Worm (Caenorhabditis elegans) whole organism, L1 larva: ENCODE measurements around the gene C53A5.2.

ENCODE experiments used
- C04F5.9 ChIP-seq: sonication (generic microtip); optimal IDR thresholded peaks from 2 replicates; lab custom pipeline; 2016; ENCODE audit warnings: missing genetic modification characterization, missing compliant biosample characterization
- Y116A8C.19 ChIP-seq: sonication (generic microtip); optimal IDR thresholded peaks from 2 replicates; lab custom pipeline; 2016; ENCODE audit warnings: missing compliant biosample characterization, missing genetic modification characterization, borderline replicate concordance
- ama-1 ChIP-seq: fragments of 150-350 bp; optimal IDR thresholded peaks from 2 replicates; lab custom pipeline; 2014
- blmp-1 ChIP-seq: fragments of 150-350 bp; optimal IDR thresholded peaks from 2 replicates; lab custom pipeline; 2014; ENCODE audit warnings: missing biosample characterization, missing genetic modification characterization
- ceh-8 ChIP-seq: fragments of 200-800 bp; sonication (Bioruptor generic); optimal IDR thresholded peaks from 2 replicates; lab custom pipeline; 2018; ENCODE audit warnings: mild to moderate bottlenecking, missing genetic modification characterization, moderate library complexity, missing compliant biosample characterization
- ces-1 ChIP-seq: fragments of 150-350 bp; optimal IDR thresholded peaks from 2 replicates; lab custom pipeline; 2014; ENCODE audit warnings: missing biosample characterization, missing genetic modification reagents, missing genetic modification characterization
- efl-1 ChIP-seq, 4 experiments: fragments of 150-350 bp; optimal IDR thresholded peaks in 3 of 4; peaks in 1 of 4; 1 replicate in 1 of 4; 2 replicates in 3 of 4; lab custom pipeline; 2014; ENCODE audit warnings: missing biosample characterization in 2 of 4, missing genetic modification characterization in 2 of 4, missing genetic modification reagents in 2 of 4
- efl-3 ChIP-seq: fragments of 200-800 bp; sonication (Bioruptor generic); optimal IDR thresholded peaks from 2 replicates; lab custom pipeline; 2018; ENCODE audit warnings: mild to moderate bottlenecking, missing genetic modification characterization, missing compliant biosample characterization
- fkh-10 ChIP-seq: sonication (generic microtip); optimal IDR thresholded peaks from 2 replicates; lab custom pipeline; 2017; ENCODE audit warnings: missing biosample characterization, missing genetic modification reagents, missing genetic modification characterization
- fkh-8 ChIP-seq: sonication (generic microtip); optimal IDR thresholded peaks from 2 replicates; lab custom pipeline; 2016; ENCODE audit warnings: mild to moderate bottlenecking, missing genetic modification characterization, missing compliant biosample characterization
- fos-1 ChIP-seq: fragments of 150-350 bp; optimal IDR thresholded peaks from 2 replicates; lab custom pipeline; 2014; ENCODE audit warnings: missing biosample characterization, missing genetic modification characterization
- hlh-17 ChIP-seq: fragments of 200-800 bp; sonication (Bioruptor generic); optimal IDR thresholded peaks from 2 replicates; lab custom pipeline; 2018; ENCODE audit warnings: missing genetic modification characterization, mild to moderate bottlenecking, missing compliant biosample characterization, moderate library complexity, borderline replicate concordance
- lin-13 ChIP-seq: fragments of 150-350 bp; optimal IDR thresholded peaks from 2 replicates; lab custom pipeline; 2014; ENCODE audit warnings: missing biosample characterization, missing genetic modification reagents, missing genetic modification characterization
- lin-14 ChIP-seq: fragments of 200-800 bp; sonication (Bioruptor generic); optimal IDR thresholded peaks from 2 replicates; lab custom pipeline; 2018; ENCODE audit warnings: mild to moderate bottlenecking, missing genetic modification characterization, moderate library complexity, missing compliant biosample characterization
- lin-35 ChIP-seq, 2 experiments: fragments of 150-350 bp; optimal IDR thresholded peaks; 2 replicates each; lab custom pipeline; 2014; ENCODE audit warnings: missing biosample characterization in 2 of 2, missing genetic modification characterization in 2 of 2, missing genetic modification reagents in 2 of 2
- lsy-2 ChIP-seq, 2 experiments: fragments of 150-350 bp; optimal IDR thresholded peaks; 2 replicates each; lab custom pipeline; 2014; ENCODE audit warnings: missing biosample characterization in 2 of 2, missing genetic modification characterization in 2 of 2
- mef-2 ChIP-seq: fragments of 150-350 bp; optimal IDR thresholded peaks from 2 replicates; lab custom pipeline; 2014; ENCODE audit warnings: missing biosample characterization, missing genetic modification characterization
- mep-1 ChIP-seq: fragments of 150-350 bp; optimal IDR thresholded peaks from 2 replicates; lab custom pipeline; 2014; ENCODE audit warnings: missing biosample characterization, missing genetic modification characterization
- nhr-11 ChIP-seq: fragments of 150-350 bp; optimal IDR thresholded peaks from 2 replicates; lab custom pipeline; 2014; ENCODE audit warnings: missing biosample characterization, missing genetic modification characterization
- nhr-19 ChIP-seq: fragments of 200-800 bp; sonication (Bioruptor generic); conservative IDR thresholded peaks from 2 replicates; pipeline ENCODE4 v1.3.6; 2022; ENCODE audit warnings: missing genetic modification characterization, missing compliant biosample characterization
- nhr-237 ChIP-seq: fragments of 150-350 bp; optimal IDR thresholded peaks from 2 replicates; lab custom pipeline; 2014; ENCODE audit warnings: missing biosample characterization, missing genetic modification characterization
- nhr-28 ChIP-seq: fragments of 150-350 bp; optimal IDR thresholded peaks from 2 replicates; lab custom pipeline; 2014; ENCODE audit warnings: missing biosample characterization, missing genetic modification characterization
- nhr-47 ChIP-seq: sonication (generic microtip); optimal IDR thresholded peaks from 2 replicates; lab custom pipeline; 2016; ENCODE audit warnings: mild to moderate bottlenecking, missing genetic modification characterization, moderate library complexity, missing compliant biosample characterization
- nhr-71 ChIP-seq: sonication (generic microtip); optimal IDR thresholded peaks from 2 replicates; lab custom pipeline; 2016; ENCODE audit warnings: mild to moderate bottlenecking, missing genetic modification characterization, moderate library complexity, missing compliant biosample characterization
- nhr-77 ChIP-seq: fragments of 150-350 bp; optimal IDR thresholded peaks from 2 replicates; lab custom pipeline; 2014; ENCODE audit warnings: missing biosample characterization, missing genetic modification characterization
- nhr-84 ChIP-seq: sonication (generic microtip); optimal IDR thresholded peaks from 2 replicates; lab custom pipeline; 2017; ENCODE audit warnings: missing biosample characterization, missing genetic modification characterization
- nhr-85 ChIP-seq: sonication (generic microtip); peaks from one replicate; lab custom pipeline; 2016; ENCODE audit warnings: missing genetic modification characterization, inconsistent platforms, missing compliant biosample characterization
- rnt-1 ChIP-seq: sonication (generic microtip); optimal IDR thresholded peaks from 2 replicates; lab custom pipeline; 2016; ENCODE audit warnings: mild to moderate bottlenecking, missing genetic modification characterization, moderate library complexity, missing compliant biosample characterization
- skn-1 ChIP-seq: fragments of 150-350 bp; optimal IDR thresholded peaks from 2 replicates; lab custom pipeline; 2014; ENCODE audit warnings: missing biosample characterization, missing genetic modification characterization
- snpc-4 ChIP-seq: fragments of 150-350 bp; optimal IDR thresholded peaks from 2 replicates; lab custom pipeline; 2014; ENCODE audit warnings: missing biosample characterization, missing genetic modification characterization
- unc-86 ChIP-seq: sonication (generic microtip); optimal IDR thresholded peaks from 2 replicates; lab custom pipeline; 2016; ENCODE audit warnings: missing genetic modification characterization, missing compliant biosample characterization
- unc-98 ChIP-seq: fragments of 200-800 bp; sonication (Bioruptor generic); IDR thresholded peaks from 2 replicates; pipeline ENCODE4 v1.3.6; 2022; ENCODE audit warnings: missing genetic modification characterization, missing compliant biosample characterization
- vab-15 ChIP-seq: sonication (generic microtip); optimal IDR thresholded peaks from 2 replicates; lab custom pipeline; 2017; ENCODE audit warnings: missing genotype, mild to moderate bottlenecking, missing genetic modification characterization, missing compliant biosample characterization
- xbp-1 ChIP-seq: sonication (generic microtip); optimal IDR thresholded peaks from 2 replicates; lab custom pipeline; 2016; ENCODE audit warnings: missing genetic modification characterization, missing compliant biosample characterization
- ztf-4 ChIP-seq: fragments of 150-350 bp; optimal IDR thresholded peaks from 2 replicates; lab custom pipeline; 2014; ENCODE audit warnings: missing biosample characterization, missing genetic modification characterization

Gene C53A5.2

ce11 chrV:14523105-14523504, at the start of gene C53A5.2:
Gene C53A5.2 (minus strand): TSS chrV:14523205.
- TF ChIP-seq efl-1 (optimal IDR thresholded peaks at IDR 0.05; lab: Kevin White, UChicago) (no peak), efl-1 (GFP tag; optimal IDR thresholded peaks at IDR 0.05 in 1 of 2; lab: Kevin White, UChicago) (peak in 1 of 2 experiments; percentile 88), efl-3 (no peak)
- TF ChIP-seq, all 84 proteins: peak for 1

DNA sequence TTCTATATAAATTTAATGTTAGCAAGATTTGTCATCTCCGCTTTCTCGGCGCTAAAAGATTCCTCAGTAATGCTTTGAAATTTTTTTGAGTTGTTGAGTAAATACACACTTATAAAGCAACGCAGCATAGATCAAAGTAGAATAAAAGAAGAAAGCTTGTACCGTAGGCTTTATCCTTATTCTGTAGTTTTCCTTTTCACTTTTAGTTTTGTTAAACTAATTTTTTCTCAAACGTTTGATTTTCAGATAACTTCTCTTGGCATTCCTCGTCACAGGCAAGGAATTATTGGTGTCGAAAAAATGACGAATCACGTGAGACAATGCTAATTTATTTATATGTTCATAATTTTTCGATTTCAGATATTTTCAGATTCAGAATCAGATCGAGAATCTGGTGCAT, 39.6 kb upstream of the C53A5.2 start, which contains the start of gene C53A5.11:
Gene C53A5.11 (plus strand): TSS at position 301 of the 400 bp plus-strand sequence.
- TF ChIP-seq nhr-47 (tag; lab: Kevin White, UChicago) (no peak), skn-1 (no peak), xbp-1 (tag; lab: Kevin White, UChicago) (no peak), ama-1 (lab: Kevin White, UChicago) (no peak), rnt-1 (tag; lab: Kevin White, UChicago) (no peak), nhr-71 (no peak), lsy-2 (tag; optimal IDR thresholded peaks at IDR 0.05; lab: Kevin White, UChicago) (no peak), lin-13 (GFP tag; lab: Kevin White, UChicago) (no peak), efl-1 (optimal IDR thresholded peaks at IDR 0.05; lab: Kevin White, UChicago) (no peak), efl-1 (GFP tag; optimal IDR thresholded peaks at IDR 0.05 in 1 of 2; lab: Kevin White, UChicago) (no peak), Y116A8C.19 (tag; lab: Kevin White, UChicago) (no peak)
- TF ChIP-seq, all 84 proteins: peak for 0

DNA sequence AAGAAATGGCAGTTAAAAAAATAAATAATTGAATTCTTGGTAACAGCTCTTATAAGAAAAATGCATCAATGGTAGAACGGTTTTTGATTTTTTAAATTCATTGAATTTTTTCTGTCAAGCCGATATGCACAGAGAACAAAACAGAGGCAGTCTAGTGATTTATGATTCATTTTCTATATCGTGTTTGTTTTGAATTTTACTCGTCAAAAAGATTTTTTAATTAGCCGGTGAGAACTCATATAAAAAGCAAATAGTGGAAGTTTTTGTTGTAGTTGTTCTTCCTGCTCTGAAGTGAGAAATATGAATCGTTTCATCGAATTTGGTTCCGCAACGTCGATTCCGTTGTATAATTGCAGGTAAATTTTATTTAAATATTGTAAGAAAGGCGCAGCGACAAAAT, 36.3 kb upstream of the C53A5.2 start, which contains the start of gene srt-32:
Gene srt-32 (plus strand): TSS at position 301 of the 400 bp plus-strand sequence.
- no peak for TF ChIP-seq nhr-237 (tag; lab: Kevin White, UChicago)
- TF ChIP-seq, all 84 proteins: peak for 0

DNA sequence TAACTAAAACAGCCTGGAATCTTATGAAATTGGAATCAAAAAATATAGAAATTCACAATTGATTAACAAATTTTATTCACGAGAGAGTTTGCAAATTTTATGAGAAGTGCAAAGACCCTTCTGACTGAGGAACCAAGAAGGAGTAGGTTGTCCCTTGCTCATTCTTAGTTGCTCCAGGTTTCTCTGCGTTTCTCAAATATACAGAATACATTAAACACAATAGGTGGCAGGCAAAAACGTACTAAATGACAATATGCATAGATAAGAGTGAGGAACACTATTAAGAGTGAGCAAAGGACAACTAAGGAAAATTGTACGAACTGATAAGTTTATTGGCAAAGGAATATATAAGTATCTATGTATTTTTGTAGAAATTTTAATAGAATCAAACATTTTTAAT, 35.8 kb upstream of the C53A5.2 start, which contains the start of gene C53A5.9:
Gene C53A5.9 (minus strand): TSS at position 101 of the 400 bp plus-strand sequence.
- TF ChIP-seq unc-98 (no peak), efl-1 (optimal IDR thresholded peaks at IDR 0.05; lab: Kevin White, UChicago) (no peak), efl-1 (GFP tag; optimal IDR thresholded peaks at IDR 0.05 in 1 of 2; lab: Kevin White, UChicago) (peak in 1 of 2 experiments; percentile 14)
- TF ChIP-seq, all 84 proteins: peak for 1

DNA sequence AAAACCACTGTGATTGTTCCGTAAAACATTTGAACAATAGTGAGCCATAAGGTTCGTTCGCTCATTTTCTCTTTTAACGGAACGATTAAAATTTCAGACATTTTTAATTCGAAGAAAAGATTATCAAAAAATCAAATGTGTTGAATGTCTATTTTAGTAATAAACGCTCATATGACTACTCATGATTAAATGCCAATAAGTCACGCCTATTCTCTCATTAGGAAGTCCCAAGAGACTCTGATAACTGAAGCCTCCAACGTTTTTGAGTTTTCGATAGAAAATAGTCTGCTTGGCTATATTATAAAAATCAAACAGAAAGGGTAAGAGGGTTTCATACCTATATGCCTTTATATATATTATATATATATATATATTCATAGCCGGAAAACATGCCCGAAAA, 33.2 kb upstream of the C53A5.2 start, which contains the start of gene srg-47:
Gene srg-47 (minus strand): TSS at position 101 of the 400 bp plus-strand sequence.
- TF ChIP-seq hlh-17 (GFP tag; lab: Kevin White, UChicago) (no peak), ceh-8 (GFP tag; lab: Kevin White, UChicago) (peak; percentile 41)
- TF ChIP-seq, all 84 proteins: peak for 1

DNA sequence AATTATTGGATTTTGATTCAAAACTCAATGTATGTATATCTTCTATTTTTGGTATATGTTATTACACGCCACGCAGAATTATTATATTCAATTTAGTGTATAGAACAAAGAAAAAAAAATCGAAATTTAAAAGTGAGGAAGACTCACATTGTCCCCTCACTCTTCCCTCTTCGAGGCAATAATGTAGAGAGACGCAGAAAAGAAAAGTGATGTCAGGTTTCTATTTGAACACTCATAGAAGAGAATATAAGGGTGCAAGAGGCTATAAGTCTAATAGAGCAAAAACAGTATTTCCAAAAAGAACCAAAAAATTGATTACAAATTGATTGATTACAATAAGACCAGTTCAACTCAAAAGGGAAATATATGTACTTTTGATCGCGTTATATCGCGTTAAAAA, 25.5 kb upstream of the C53A5.2 start:
- TF ChIP-seq snpc-4 (tag; lab: Kevin White, UChicago) = no peak
- TF ChIP-seq nhr-28 (tag; lab: Kevin White, UChicago) = no peak
- peak; percentile 17 for TF ChIP-seq mep-1 (tag; lab: Kevin White, UChicago)
- peak; percentile 71 for TF ChIP-seq blmp-1
- no peak for TF ChIP-seq efl-1 (optimal IDR thresholded peaks at IDR 0.05; lab: Kevin White, UChicago)
- TF ChIP-seq efl-1 (GFP tag; optimal IDR thresholded peaks at IDR 0.05 in 1 of 2; lab: Kevin White, UChicago) = peak in 1 of 2 experiments; percentile 10

DNA sequence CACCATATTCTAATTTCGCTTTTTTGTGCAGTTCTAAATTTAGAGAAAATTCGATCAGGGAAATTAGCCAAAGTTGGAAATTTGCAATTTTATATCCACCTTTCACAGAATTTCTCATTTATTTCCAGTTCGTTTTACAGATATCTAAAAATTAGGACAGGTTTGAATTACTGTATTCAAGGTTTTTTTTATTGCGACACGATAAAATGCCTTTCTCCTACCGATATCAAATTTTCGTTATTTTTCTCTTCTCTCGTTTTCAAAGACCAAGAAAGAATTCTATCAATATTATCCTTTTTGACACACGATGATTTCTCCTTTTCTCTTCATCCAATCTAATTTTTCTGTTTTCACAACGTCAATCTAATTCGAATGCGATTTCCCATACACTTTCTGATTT, 23.6 kb upstream of the C53A5.2 start, which contains the start of gene C53A5.13:
Gene C53A5.13 (plus strand): TSS at position 301 of the 400 bp plus-strand sequence.
- TF ChIP-seq nhr-77 (tag; lab: Kevin White, UChicago) (no peak), blmp-1 (peak; percentile 60), nhr-85 (peak; percentile 58)

- TF ChIP-seq nhr-19 (GFP tag; lab: Robert Waterston, UW) = no peak
- TF ChIP-seq nhr-84 = no peak
- TF ChIP-seq lsy-2 (tag; optimal IDR thresholded peaks at IDR 0.05; lab: Kevin White, UChicago) = peak in 1 of 2 experiments; percentile 56
- no peak for TF ChIP-seq fos-1 (tag; lab: Kevin White, UChicago)
- no peak for TF ChIP-seq nhr-28 (tag; lab: Kevin White, UChicago)
- no peak for TF ChIP-seq C04F5.9 (tag; lab: Kevin White, UChicago)
- TF ChIP-seq fkh-10 (GFP tag; lab: Kevin White, UChicago) = no peak
- no peak for TF ChIP-seq nhr-11 (tag; lab: Kevin White, UChicago)
- TF ChIP-seq blmp-1 = peak; percentile 52
- no peak for TF ChIP-seq lin-13 (GFP tag; lab: Kevin White, UChicago)
- peak; percentile 21 for TF ChIP-seq nhr-47 (tag; lab: Kevin White, UChicago)
- no peak for TF ChIP-seq efl-3
- TF ChIP-seq lin-14 (GFP tag; lab: Kevin White, UChicago) = peak; percentile 59
- TF ChIP-seq ces-1 = no peak
- no peak for TF ChIP-seq vab-15 (tag; lab: Kevin White, UChicago)
- no peak for TF ChIP-seq mef-2 (tag; lab: Kevin White, UChicago)
- TF ChIP-seq nhr-71 = peak; percentile 42
- no peak for TF ChIP-seq ama-1 (lab: Kevin White, UChicago)
- TF ChIP-seq ztf-4 (tag; lab: Kevin White, UChicago) = no peak
- no peak for TF ChIP-seq unc-86 (tag; lab: Kevin White, UChicago)
- peak in 1 of 2 experiments; percentile 2 for TF ChIP-seq lin-35 (GFP tag; optimal IDR thresholded peaks at IDR 0.05; lab: Kevin White, UChicago)
- peak; percentile 15 for TF ChIP-seq fkh-8 (tag; lab: Kevin White, UChicago)
These were observed 22.8 kb upstream of the C53A5.2 start, which contains the start of gene rike-1 for ce11 chrV:14545816-14546283. Gene rike-1 (minus strand): TSS chrV:14545866.
